Worm (Caenorhabditis elegans) whole organism, L2 larva: Measurements from ENCODE around the gene pgp-7.

ENCODE experiments used
- C34F6.9 ChIP-seq: fragments of 150-350 bp; optimal IDR thresholded peaks from 2 replicates; lab custom pipeline; 2014; ENCODE audit warnings: missing biosample characterization, missing genetic modification characterization
- R02D3.7 ChIP-seq: fragments of 150-350 bp; optimal IDR thresholded peaks from 2 replicates; lab custom pipeline; 2014; ENCODE audit warnings: missing biosample characterization, missing genetic modification characterization
- Y55F3AM.14 ChIP-seq: fragments of 200-800 bp; sonication (Bioruptor generic); optimal IDR thresholded peaks from 2 replicates; lab custom pipeline; 2018; ENCODE audit warnings: mild to moderate bottlenecking, missing genetic modification characterization, missing compliant biosample characterization
- ZK546.5 ChIP-seq: sonication (generic microtip); optimal IDR thresholded peaks from 2 replicates; lab custom pipeline; 2017; ENCODE audit warnings: missing biosample characterization, missing genetic modification characterization
- alr-1 ChIP-seq: fragments of 150-350 bp; optimal IDR thresholded peaks from 2 replicates; lab custom pipeline; 2014; ENCODE audit warnings: missing biosample characterization, missing genetic modification characterization
- aly-2 ChIP-seq: fragments of 150-350 bp; optimal IDR thresholded peaks from 2 replicates; lab custom pipeline; 2014; ENCODE audit warnings: missing biosample characterization, missing genetic modification characterization
- blmp-1 ChIP-seq: sonication (generic microtip); optimal IDR thresholded peaks from 2 replicates; lab custom pipeline; 2017; ENCODE audit warnings: missing genetic modification characterization, mild to moderate bottlenecking, missing compliant biosample characterization, antibody characterized with exemption, moderate library complexity; ENCODE audit not compliant: insufficient read depth
- ceh-16 ChIP-seq: fragments of 150-350 bp; optimal IDR thresholded peaks from 2 replicates; lab custom pipeline; 2014; ENCODE audit warnings: missing biosample characterization, missing genetic modification characterization
- ceh-82 ChIP-seq: fragments of 150-350 bp; optimal IDR thresholded peaks from 2 replicates; lab custom pipeline; 2014; ENCODE audit warnings: missing biosample characterization, missing genetic modification characterization
- egl-27 ChIP-seq: sonication (generic microtip); optimal IDR thresholded peaks from 3 replicates; lab custom pipeline; 2017; ENCODE audit warnings: missing biosample characterization, missing genetic modification reagents, missing genetic modification characterization
- elt-1 ChIP-seq: fragments of 150-350 bp; optimal IDR thresholded peaks from 2 replicates; lab custom pipeline; 2014; ENCODE audit warnings: missing biosample characterization, missing genetic modification characterization
- elt-3 ChIP-seq: sonication (generic microtip); optimal IDR thresholded peaks from 2 replicates; lab custom pipeline; 2017; ENCODE audit warnings: missing biosample characterization, missing genetic modification characterization
- fos-1 ChIP-seq: fragments of 150-350 bp; optimal IDR thresholded peaks from 2 replicates; lab custom pipeline; 2014; ENCODE audit warnings: missing biosample characterization, missing genetic modification characterization
- gmeb-1 ChIP-seq: fragments of 150-350 bp; optimal IDR thresholded peaks from 2 replicates; lab custom pipeline; 2014; ENCODE audit warnings: missing biosample characterization, missing genetic modification characterization
- lin-11 ChIP-seq: fragments of 150-350 bp; sonication (generic microtip); optimal IDR thresholded peaks from 2 replicates; lab custom pipeline; 2014; ENCODE audit warnings: missing biosample characterization, missing genetic modification characterization, inconsistent platforms, mixed read lengths
- lin-13 ChIP-seq: fragments of 150-350 bp; optimal IDR thresholded peaks from 2 replicates; lab custom pipeline; 2014; ENCODE audit warnings: missing biosample characterization, missing genetic modification reagents, missing genetic modification characterization
- lin-39 ChIP-seq: fragments of 150-350 bp; optimal IDR thresholded peaks from 2 replicates; lab custom pipeline; 2014; ENCODE audit warnings: missing biosample characterization, missing genetic modification reagents, missing genetic modification characterization
- mdl-1 ChIP-seq, 2 experiments: fragments of 150-350 bp in 1 of 2; sonication (generic microtip) in 1 of 2; optimal IDR thresholded peaks; 2 replicates each; lab custom pipeline; 2017; ENCODE audit warnings: missing biosample characterization in 2 of 2, missing genetic modification characterization in 2 of 2
- nhr-10 ChIP-seq: sonication (generic microtip); optimal IDR thresholded peaks from 2 replicates; lab custom pipeline; 2017; ENCODE audit warnings: missing biosample characterization, missing genetic modification characterization
- nhr-11 ChIP-seq: fragments of 150-350 bp; optimal IDR thresholded peaks from 2 replicates; lab custom pipeline; 2014; ENCODE audit warnings: missing biosample characterization, missing genetic modification characterization
- nhr-12 ChIP-seq: fragments of 150-350 bp; optimal IDR thresholded peaks from 2 replicates; lab custom pipeline; 2014; ENCODE audit warnings: missing biosample characterization, missing genetic modification characterization
- nhr-129 ChIP-seq: fragments of 150-350 bp; optimal IDR thresholded peaks from 2 replicates; lab custom pipeline; 2014; ENCODE audit warnings: missing biosample characterization, missing genetic modification characterization
- nhr-21 ChIP-seq: fragments of 150-350 bp; optimal IDR thresholded peaks from 2 replicates; lab custom pipeline; 2014; ENCODE audit warnings: missing biosample characterization, missing genetic modification characterization
- nhr-237 ChIP-seq: fragments of 150-350 bp; optimal IDR thresholded peaks from 2 replicates; lab custom pipeline; 2014; ENCODE audit warnings: missing biosample characterization, missing genetic modification characterization
- nhr-25 ChIP-seq: fragments of 150-350 bp; sonication (generic microtip); optimal IDR thresholded peaks from 3 replicates; lab custom pipeline; 2014; ENCODE audit warnings: missing biosample characterization, missing genetic modification characterization
- nhr-77 ChIP-seq: fragments of 150-350 bp; optimal IDR thresholded peaks from 2 replicates; lab custom pipeline; 2014; ENCODE audit warnings: missing biosample characterization, missing genetic modification characterization
- peb-1 ChIP-seq: fragments of 150-350 bp; optimal IDR thresholded peaks from 2 replicates; lab custom pipeline; 2014; ENCODE audit warnings: missing biosample characterization, missing genetic modification characterization
- skn-1 ChIP-seq: sonication (generic microtip); optimal IDR thresholded peaks from 2 replicates; lab custom pipeline; 2017; ENCODE audit warnings: missing biosample characterization, missing genetic modification characterization
- sma-3 ChIP-seq: sonication (generic microtip); optimal IDR thresholded peaks from 2 replicates; lab custom pipeline; 2016; ENCODE audit warnings: missing genetic modification reagents, missing genetic modification characterization, missing compliant biosample characterization
- sma-9 ChIP-seq, 2 experiments: fragments of 150-350 bp in 1 of 2; sonication (generic microtip) in 1 of 2; optimal IDR thresholded peaks; 2 replicates each; lab custom pipeline; 2014 to 2016; ENCODE audit warnings: missing genetic modification characterization in 2 of 2, mild to moderate bottlenecking in 1 of 2, missing biosample characterization in 1 of 2, missing compliant biosample characterization in 1 of 2, missing genetic modification reagents in 1 of 2, moderate library complexity in 1 of 2
- snpc-4 ChIP-seq: fragments of 150-350 bp; optimal IDR thresholded peaks from 2 replicates; lab custom pipeline; 2014; ENCODE audit warnings: missing biosample characterization, missing genetic modification characterization
- unc-55 ChIP-seq: fragments of 150-350 bp; sonication (generic microtip); optimal IDR thresholded peaks from 3 replicates; lab custom pipeline; 2014; ENCODE audit warnings: missing biosample characterization, missing genetic modification reagents, missing genetic modification characterization
- ztf-1 ChIP-seq: fragments of 200-800 bp; sonication (Bioruptor generic); conservative IDR thresholded peaks from 2 replicates; pipeline ENCODE4 v1.3.6; 2022; ENCODE audit warnings: missing genetic modification characterization, missing compliant biosample characterization

The pgp-7 gene

ce11 chrX:10821160-10821559, 48.9 kb downstream of the pgp-7 start:
- TF ChIP-seq nhr-10 (tag; lab: Kevin White, UChicago) (no peak), blmp-1 (tag; lab: Kevin White, UChicago) (no peak), nhr-129 (tag; lab: Kevin White, UChicago) (peak; percentile 80), elt-3 (tag; lab: Kevin White, UChicago) (no peak), aly-2 (tag; lab: Kevin White, UChicago) (no peak), skn-1 (tag; lab: Kevin White, UChicago) (no peak), snpc-4 (tag; lab: Kevin White, UChicago) (no peak), mdl-1 (tag; optimal IDR thresholded peaks at IDR 0.05; lab: Kevin White, UChicago) (peak in 1 of 2 experiments; percentile 30), nhr-12 (tag; lab: Kevin White, UChicago) (no peak), C34F6.9 (tag; lab: Kevin White, UChicago) (peak; percentile 15), nhr-77 (tag; lab: Kevin White, UChicago) (no peak), elt-1 (no peak), alr-1 (no peak), nhr-11 (tag; lab: Kevin White, UChicago) (no peak), sma-3 (GFP tag; lab: Kevin White, UChicago) (peak; percentile 2), lin-13 (no peak), sma-9 (GFP tag; optimal IDR thresholded peaks at IDR 0.05; lab: Kevin White, UChicago) (peak; percentile 59), sma-9 (tag; optimal IDR thresholded peaks at IDR 0.05; lab: Kevin White, UChicago) (no peak), fos-1 (tag; lab: Kevin White, UChicago) (no peak), ztf-1 (GFP tag; lab: Robert Waterston, UW) (no peak), peb-1 (tag; lab: Kevin White, UChicago) (no peak), ceh-16 (tag; lab: Kevin White, UChicago) (no peak), nhr-21 (tag; lab: Kevin White, UChicago) (peak; percentile 5), nhr-237 (tag; lab: Kevin White, UChicago) (no peak), ZK546.5 (tag; lab: Kevin White, UChicago) (no peak), ceh-82 (tag; lab: Kevin White, UChicago) (no peak), Y55F3AM.14 (no peak), nhr-25 (tag; lab: Kevin White, UChicago) (no peak), lin-11 (tag; lab: Kevin White, UChicago) (peak; percentile 43), unc-55 (GFP tag; lab: Kevin White, UChicago) (peak; percentile 66), R02D3.7 (tag; lab: Kevin White, UChicago) (no peak)
- TF ChIP-seq, all 48 proteins: peak for 8

DNA sequence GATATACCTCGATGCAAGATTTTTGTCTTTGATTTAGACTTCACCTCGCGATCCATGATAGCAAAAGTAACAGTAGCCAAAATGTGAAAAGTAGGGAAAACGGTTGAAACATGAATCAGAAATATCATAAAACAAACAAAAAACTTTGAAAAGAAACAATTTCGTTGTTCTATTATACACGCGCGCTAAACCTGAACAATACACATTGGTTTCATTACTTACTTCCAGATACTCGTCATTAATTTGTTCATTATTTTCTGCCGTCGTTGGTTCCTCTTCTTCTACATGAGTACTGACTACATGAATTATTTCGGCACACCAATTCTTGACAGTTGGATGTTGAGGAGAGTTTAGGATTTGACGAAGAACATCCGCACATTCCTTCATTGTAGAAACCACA, 49.5 kb downstream of the pgp-7 start, which contains the start of gene F31B12.3:
Gene F31B12.3, minus strand, starts transcription at position 101 of the 400 bp plus-strand sequence.
- TF ChIP-seq ceh-82 (tag; lab: Kevin White, UChicago) = no peak
- TF ChIP-seq nhr-12 (tag; lab: Kevin White, UChicago) = no peak
- TF ChIP-seq egl-27 (tag; lab: Kevin White, UChicago) = no peak
- TF ChIP-seq gmeb-1 = no peak
- TF ChIP-seq lin-39 = no peak
- TF ChIP-seq nhr-237 (tag; lab: Kevin White, UChicago) = no peak
- no peak for TF ChIP-seq nhr-25 (tag; lab: Kevin White, UChicago)
- TF ChIP-seq elt-3 (tag; lab: Kevin White, UChicago) = no peak
